Fruit fly (Drosophila melanogaster): ENCODE measurements around the gene CG43740.

The CG43740 gene

DNA sequence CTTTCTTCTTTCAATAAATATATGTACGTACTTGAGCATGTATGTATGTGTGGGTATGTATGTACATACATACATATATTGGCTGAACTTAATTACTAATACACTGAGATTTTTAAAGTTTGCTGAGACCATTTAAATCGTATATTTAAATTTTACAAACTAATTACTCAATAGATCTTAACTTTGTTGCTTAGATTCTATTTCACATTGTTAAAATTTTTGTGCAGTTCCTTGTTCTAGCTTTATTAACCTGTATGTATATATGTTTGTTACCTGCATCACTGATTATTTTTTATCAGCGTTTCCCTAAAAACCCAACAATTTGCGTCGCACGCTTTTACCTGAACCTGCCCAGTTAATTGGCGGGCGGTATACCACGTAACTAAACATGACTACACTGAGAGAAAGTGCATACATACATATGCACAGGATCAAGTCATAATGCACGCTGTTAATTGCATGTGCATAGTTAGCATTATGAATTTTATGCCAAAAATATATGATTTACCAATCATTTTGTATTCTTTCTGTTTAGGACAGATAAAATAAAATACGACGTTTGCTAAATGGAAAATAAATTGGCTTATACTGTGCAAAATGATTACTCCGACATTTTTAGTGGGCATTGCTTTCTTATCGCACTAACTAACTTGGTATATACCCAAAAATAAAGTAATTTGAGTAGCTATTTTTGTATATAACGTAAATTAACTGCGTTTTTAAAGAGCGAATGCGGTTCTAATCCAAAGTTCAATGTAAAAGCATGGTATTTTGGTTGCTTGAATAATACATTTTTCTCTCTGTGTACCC is 29.3 kb downstream of the CG43740 start (continued):
- peak in 1 of 3 experiments; percentile 45 for TF ChIP-seq lola (GFP tag; optimal IDR thresholded peaks at IDR 0.05)

DNA sequence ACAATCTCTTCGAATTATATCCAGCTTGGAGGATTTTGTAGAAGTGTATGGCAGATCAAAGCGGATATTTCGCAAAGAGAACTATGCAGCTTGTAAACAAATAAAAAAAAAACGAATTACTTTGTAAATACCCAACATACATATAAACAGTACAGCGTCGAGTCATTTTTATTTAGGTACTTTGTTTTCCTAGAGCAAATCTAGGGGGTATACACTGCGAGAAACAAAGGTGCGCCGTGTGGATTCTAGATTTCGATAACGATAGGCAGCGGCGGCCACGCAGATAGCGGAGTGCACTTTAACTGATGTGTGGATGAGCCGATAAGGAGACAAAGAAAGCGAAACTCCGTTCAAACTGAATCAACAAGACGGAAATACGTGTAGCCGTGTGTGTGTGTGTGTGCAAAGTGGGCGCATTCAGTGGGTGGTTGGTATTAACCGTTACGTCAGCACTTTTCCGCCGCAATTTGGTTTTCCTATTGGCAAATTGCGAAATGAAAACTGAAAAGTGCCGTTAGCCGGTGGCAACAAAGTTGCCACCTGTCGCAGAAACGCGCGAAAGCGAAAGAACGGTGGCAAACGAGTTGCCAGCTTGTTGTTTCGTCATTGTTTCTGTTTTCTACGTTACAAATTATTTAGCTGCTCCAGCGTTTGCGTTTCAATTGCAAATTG is 31.2 kb downstream of the CG43740 start:
- TF ChIP-seq CG11695 (GFP tag; IDR thresholded peaks at IDR 0.05) (no peak), CG1603 (tag; optimal IDR thresholded peaks at IDR 0.05) (peak; percentile 22), CG5953 (GFP tag; IDR thresholded peaks at IDR 0.05) (no peak), dysf (GFP tag; IDR thresholded peaks at IDR 0.05) (no peak), esg (GFP tag; conservative IDR thresholded peaks at IDR 0.05) (no peak), Oaz (GFP tag; IDR thresholded peaks at IDR 0.05) (no peak), ab (GFP tag; optimal IDR thresholded peaks at IDR 0.05) (no peak), ERR (GFP tag; optimal IDR thresholded peaks at IDR 0.05) (no peak), CG16863 (GFP tag; optimal IDR thresholded peaks at IDR 0.05) (peak; percentile 3), nau (GFP tag; optimal IDR thresholded peaks at IDR 0.05) (no peak), CG11247 (GFP tag; IDR thresholded peaks at IDR 0.05) (no peak), Hey (tag; optimal IDR thresholded peaks at IDR 0.05) (no peak), CG10462 (GFP tag; optimal IDR thresholded peaks at IDR 0.05) (peak; percentile 6), CG2678 (tag; optimal IDR thresholded peaks at IDR 0.05) (peak; percentile 3), slou (GFP tag; optimal IDR thresholded peaks at IDR 0.05) (no peak), CG32767 (GFP tag; IDR thresholded peaks at IDR 0.05) (no peak), CG4617 (GFP tag; optimal IDR thresholded peaks at IDR 0.05; ENCODE audit: borderline replicate concordance) (no peak), CG13624 (GFP tag; optimal IDR thresholded peaks at IDR 0.05) (no peak), pb (GFP tag; optimal IDR thresholded peaks at IDR 0.05) (no peak), CG10274 (GFP tag; optimal IDR thresholded peaks at IDR 0.05) (no peak), lab (GFP tag; optimal IDR thresholded peaks at IDR 0.05) (peak; percentile 20), CG18011 (GFP tag; optimal IDR thresholded peaks at IDR 0.05) (no peak), CG30403 (GFP tag; optimal IDR thresholded peaks at IDR 0.05) (no peak), pan (optimal IDR thresholded peaks at IDR 0.05) (no peak), pan (GFP tag; optimal IDR thresholded peaks at IDR 0.05 in 1 of 2, IDR thresholded peaks at IDR 0.05 in 1 of 2) (no peak), ara (GFP tag; IDR thresholded peaks at IDR 0.05) (0 out of 2 replicates have a peak, but pooled peaks have one; percentile 17), Awh (GFP tag; IDR thresholded peaks at IDR 0.05) (no peak), CG7372 (GFP tag; IDR thresholded peaks at IDR 0.05) (no peak), org-1 (GFP tag; optimal IDR thresholded peaks at IDR 0.05) (no peak), CG13123 (GFP tag; optimal IDR thresholded peaks at IDR 0.05) (no peak), Vsx1 (GFP tag; optimal IDR thresholded peaks at IDR 0.05) (no peak), ssp (GFP tag; IDR thresholded peaks at IDR 0.05) (no peak), peb (GFP tag; IDR thresholded peaks at IDR 0.05) (no peak), wor (GFP tag; IDR thresholded peaks at IDR 0.05) (no peak), Ets65A (GFP tag) (peak; percentile 43), CG2202 (tag; optimal IDR thresholded peaks at IDR 0.05) (no peak), CG11456 (GFP tag; IDR thresholded peaks at IDR 0.05) (no peak), ham (GFP tag; IDR thresholded peaks at IDR 0.05) (no peak), dati (GFP tag; IDR thresholded peaks at IDR 0.05) (no peak), Myb (GFP tag; optimal IDR thresholded peaks at IDR 0.05) (peak; percentile 8), Kr (GFP tag; optimal IDR thresholded peaks at IDR 0.05) (no peak), CG1233 (GFP tag; optimal IDR thresholded peaks at IDR 0.05) (no peak), vfl (GFP tag; optimal IDR thresholded peaks at IDR 0.05) (no peak), CG7357 (GFP tag; IDR thresholded peaks at IDR 0.05) (no peak), CG7839 (tag; optimal IDR thresholded peaks at IDR 0.05) (no peak), jigr1 (GFP tag; IDR thresholded peaks at IDR 0.05) (no peak), ATbp (GFP tag; optimal IDR thresholded peaks at IDR 0.05) (peak; percentile 30)

Data from whole organism, embryonic.